Fruit fly (Drosophila melanogaster): Measurements from ENCODE around the gene CG34279.

CG34279 gene

dm6 chr3R:17403188-17403587 lies at the start of gene CG34279:
Gene CG34279 (minus strand): TSS chr3R:17403288.
- TF ChIP-seq CG17801 (GFP tag; optimal IDR thresholded peaks at IDR 0.05; ENCODE audit: partially characterized antibody): no peak

DNA sequence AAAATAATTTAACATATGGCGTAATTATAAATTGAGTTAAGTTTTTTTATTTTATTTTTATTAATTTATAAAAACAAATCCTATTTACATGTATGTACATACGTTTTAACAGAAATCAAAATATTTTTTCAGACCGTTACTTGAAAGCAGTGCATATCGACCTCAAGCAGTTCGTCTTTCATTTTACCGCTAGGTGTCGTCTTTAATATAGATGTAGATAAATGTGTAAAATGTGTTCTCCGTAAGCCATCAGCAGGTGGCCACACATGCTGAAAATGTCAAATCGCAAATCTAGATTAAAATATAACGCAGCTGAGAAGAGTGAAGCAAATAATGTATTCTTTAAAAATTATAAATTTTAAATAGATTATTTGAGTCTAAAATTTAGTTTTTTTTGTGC lies 46.3 kb upstream of the CG34279 start:
- TF ChIP-seq CG17801 (GFP tag; optimal IDR thresholded peaks at IDR 0.05; ENCODE audit: partially characterized antibody): no peak

- TF ChIP-seq CG17801 (GFP tag; optimal IDR thresholded peaks at IDR 0.05; ENCODE audit: partially characterized antibody): no peak
Observed at dm6 chr3R:17448758-17449157, 45.7 kb upstream of the CG34279 start, which contains the start of gene Eh. Gene Eh (minus strand): TSS chr3R:17448858.

DNA sequence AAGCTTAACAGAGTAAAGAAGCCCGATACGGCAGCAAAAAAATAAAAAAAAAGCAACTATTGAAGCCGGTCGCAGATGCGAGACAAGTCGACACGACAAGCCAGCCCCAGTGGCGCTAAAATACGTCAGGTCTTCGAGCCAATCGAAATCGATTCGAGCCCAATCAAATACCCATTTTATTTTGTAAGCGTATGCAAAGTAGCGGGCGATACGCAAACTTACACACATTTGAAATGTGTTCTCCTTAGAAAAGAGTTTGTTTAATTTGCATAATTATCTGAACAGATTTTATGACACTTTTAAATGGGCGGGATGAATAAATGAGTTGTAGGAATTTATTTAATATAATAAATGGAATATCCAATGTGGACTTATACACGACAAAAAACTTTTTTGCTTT lies 44.5 kb upstream of the CG34279 start:
- TF ChIP-seq CG17801 (GFP tag; optimal IDR thresholded peaks at IDR 0.05; ENCODE audit: partially characterized antibody): no peak

DNA sequence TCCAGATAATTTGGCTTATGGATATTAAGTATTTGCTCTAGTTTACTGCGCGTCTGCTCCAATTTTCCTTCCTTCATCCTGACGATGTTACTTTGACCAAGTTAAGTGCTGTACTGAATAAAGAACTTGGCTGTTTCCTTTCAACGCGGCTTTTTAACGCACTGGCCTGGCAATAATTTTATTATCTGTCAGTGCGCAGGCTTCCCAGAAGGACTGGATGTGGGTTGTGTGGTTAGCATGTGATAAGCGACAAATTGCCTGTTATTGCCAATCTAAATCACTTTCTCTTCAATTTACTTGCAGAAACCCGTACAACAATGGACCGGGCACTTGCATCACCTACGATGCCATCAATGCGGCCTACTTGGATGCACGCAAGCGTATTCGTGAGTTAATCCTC lies 37.5 kb upstream of the CG34279 start, which contains the start of gene CG14331:
Gene CG14331 (minus strand): TSS at position 101 of the 400 bp plus-strand sequence.
- TF ChIP-seq CG17801 (GFP tag; optimal IDR thresholded peaks at IDR 0.05; ENCODE audit: partially characterized antibody): no peak

DNA sequence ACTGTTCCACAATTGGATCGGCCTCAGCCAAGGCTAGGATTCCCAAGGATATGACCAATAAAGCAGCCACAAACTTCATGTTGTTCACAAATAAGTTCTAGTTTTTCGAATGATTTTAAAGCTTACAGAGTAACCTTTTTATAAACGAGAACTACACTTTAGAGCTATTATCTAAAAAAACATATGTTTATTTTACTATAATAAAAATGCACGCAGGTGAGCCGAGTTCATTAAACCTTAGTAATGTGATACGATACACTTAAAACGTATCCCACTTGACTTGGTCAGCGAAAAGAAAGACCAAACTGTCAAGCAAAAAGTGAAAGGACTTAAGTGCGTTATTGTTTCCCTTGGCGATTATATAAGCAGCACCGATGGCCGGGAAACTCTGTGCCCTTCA lies 31.2 kb upstream of the CG34279 start, which contains the start of gene CG44090:
Gene CG44090 (minus strand): TSS at position 101 of the 400 bp plus-strand sequence.
- TF ChIP-seq CG17801 (GFP tag; optimal IDR thresholded peaks at IDR 0.05; ENCODE audit: partially characterized antibody): no peak

DNA sequence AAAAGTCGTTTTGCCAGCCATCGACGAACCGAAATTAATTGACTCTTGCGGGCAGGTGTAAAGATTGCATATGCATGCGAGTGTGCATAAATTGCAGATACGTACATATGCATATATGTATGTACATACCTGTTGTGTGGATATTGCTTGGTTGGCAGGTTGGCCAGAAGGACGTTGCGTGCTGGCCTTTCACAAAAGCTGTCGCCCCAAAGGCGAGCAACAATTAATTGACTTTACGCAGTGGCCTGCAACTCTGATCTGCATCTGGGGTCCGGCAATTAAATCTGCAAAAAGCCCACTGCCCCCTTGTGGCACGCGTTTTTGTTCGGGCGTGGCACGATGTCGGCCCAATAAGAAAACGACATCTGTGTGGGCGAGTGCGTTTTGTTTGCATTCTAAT lies 30.0 kb upstream of the CG34279 start:
- no peak for TF ChIP-seq CG17801 (GFP tag; optimal IDR thresholded peaks at IDR 0.05; ENCODE audit: partially characterized antibody)

- no peak for TF ChIP-seq CG17801 (GFP tag; optimal IDR thresholded peaks at IDR 0.05; ENCODE audit: partially characterized antibody)
Observed at dm6 chr3R:17430481-17430880, 27.4 kb upstream of the CG34279 start.

DNA sequence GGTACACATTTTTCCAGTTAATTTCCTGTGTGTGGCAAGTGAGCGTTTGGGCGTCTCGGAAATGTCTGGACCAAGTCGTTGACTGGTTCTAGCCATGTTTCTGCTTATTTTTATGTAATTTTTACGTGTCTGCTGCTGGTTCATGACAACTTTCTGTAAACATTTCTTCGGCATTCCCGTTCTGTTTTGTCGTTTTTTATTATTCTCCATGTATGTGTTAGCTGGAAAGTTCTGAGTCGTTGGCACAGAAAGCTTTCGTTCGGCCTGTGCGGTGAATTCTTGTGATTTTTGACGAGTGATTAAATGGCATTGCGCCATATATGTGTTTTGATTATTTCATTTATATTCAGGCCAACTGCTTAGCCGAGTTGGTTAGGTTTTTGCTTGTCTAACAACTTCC lies 23.2 kb upstream of the CG34279 start:
- TF ChIP-seq CG17801 (GFP tag; optimal IDR thresholded peaks at IDR 0.05; ENCODE audit: partially characterized antibody): no peak

- TF ChIP-seq CG17801 (GFP tag; optimal IDR thresholded peaks at IDR 0.05; ENCODE audit: partially characterized antibody): no peak
Observed at dm6 chr3R:17425417-17425915, 22.4 kb upstream of the CG34279 start, which contains the start of gene cysu. Gene cysu (plus strand): TSS chr3R:17425768.

- TF ChIP-seq CG17801 (GFP tag; optimal IDR thresholded peaks at IDR 0.05; ENCODE audit: partially characterized antibody): no peak
Observed at dm6 chr3R:17422102-17422501, 19.0 kb upstream of the CG34279 start, which contains the start of gene CG14332. Gene CG14332 (minus strand): TSS chr3R:17422202.

- no peak for TF ChIP-seq CG17801 (GFP tag; optimal IDR thresholded peaks at IDR 0.05; ENCODE audit: partially characterized antibody)
Observed at dm6 chr3R:17420338-17420737, 17.2 kb upstream of the CG34279 start, which contains the start of gene CG42835. Gene CG42835 (plus strand): TSS chr3R:17420638.

DNA sequence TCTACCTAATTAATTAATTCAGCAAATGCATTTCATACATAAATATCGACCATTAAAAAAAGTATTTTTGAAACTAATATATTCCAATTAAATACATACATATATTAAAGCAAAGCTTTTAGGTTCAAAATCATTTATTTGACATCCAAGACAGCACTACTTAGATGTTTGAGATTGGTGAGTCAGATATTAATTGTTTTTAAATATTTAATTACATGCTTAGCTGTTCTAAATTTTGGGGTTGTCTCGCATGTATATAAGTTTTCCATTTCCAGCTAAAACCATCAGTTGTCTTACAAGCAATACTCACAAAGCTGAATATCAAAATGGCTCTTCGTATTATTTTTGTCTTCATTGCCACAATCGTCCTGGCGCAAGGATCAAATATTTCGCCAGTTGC lies 15.4 kb upstream of the CG34279 start, which contains the start of gene CG42834:
Gene CG42834 (plus strand): TSS at position 301 of the 400 bp plus-strand sequence.
- TF ChIP-seq CG17801 (GFP tag; optimal IDR thresholded peaks at IDR 0.05; ENCODE audit: partially characterized antibody): no peak

dm6 chr3R:17417167-17417566 lies 14.1 kb upstream of the CG34279 start, which contains the start of gene CG33333:
Gene CG33333 (plus strand): TSS chr3R:17417467.
- no peak for TF ChIP-seq CG17801 (GFP tag; optimal IDR thresholded peaks at IDR 0.05; ENCODE audit: partially characterized antibody)

dm6 chr3R:17415439-17415838 lies 12.4 kb upstream of the CG34279 start, which contains the start of gene CG5866:
Gene CG5866 (plus strand): TSS chr3R:17415739.
- TF ChIP-seq CG17801 (GFP tag; optimal IDR thresholded peaks at IDR 0.05; ENCODE audit: partially characterized antibody): no peak

DNA sequence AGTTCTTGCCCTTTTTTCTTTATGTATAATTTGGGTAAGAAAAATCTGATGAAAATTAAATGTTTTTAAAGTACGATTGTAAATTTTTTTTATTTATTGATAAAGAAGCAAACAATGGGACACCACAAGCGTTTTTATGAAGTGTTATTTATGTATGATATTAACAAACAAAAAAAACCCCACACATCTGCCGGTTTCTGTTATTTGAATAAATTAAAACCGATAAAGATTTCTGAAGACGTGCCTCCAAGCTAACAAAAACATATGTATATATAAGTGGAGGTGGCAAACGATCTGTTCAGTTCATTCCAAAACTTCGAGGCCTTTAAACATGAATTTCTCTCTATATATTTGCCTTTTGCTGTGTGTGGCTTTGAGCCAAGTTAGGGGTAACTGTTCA lies 10.5 kb upstream of the CG34279 start, which contains the start of gene CG42822:
Gene CG42822 (plus strand): TSS at position 301 of the 400 bp plus-strand sequence.
- TF ChIP-seq CG17801 (GFP tag; optimal IDR thresholded peaks at IDR 0.05; ENCODE audit: partially characterized antibody): no peak

Measured in ovary, adult (tissue).